Fruit fly (Drosophila melanogaster): ENCODE results near the gene CG1840.

Gene CG1840

dm6 chrX:11923698-11924097, 35.5 kb downstream of the CG1840 start:
- TF ChIP-seq sage (GFP tag; optimal IDR thresholded peaks at IDR 0.05): no peak
- TF ChIP-seq Rel (GFP tag; optimal IDR thresholded peaks at IDR 0.05): no peak
- peak; percentile 25 for TF ChIP-seq Rel (tag; optimal IDR thresholded peaks at IDR 0.05)

dm6 chrX:11924562-11924961, 36.4 kb downstream of the CG1840 start, which contains the start of gene Sclp:
Sclp (minus strand) TSS chrX:11924662.
- peak; percentile 34 for TF ChIP-seq HLH106 (tag; optimal IDR thresholded peaks at IDR 0.05)
- peak; percentile 10 for TF ChIP-seq Sp1 (GFP tag; optimal IDR thresholded peaks at IDR 0.05)
- no peak for TF ChIP-seq Rel (GFP tag; optimal IDR thresholded peaks at IDR 0.05)
- peak; percentile 1 for TF ChIP-seq Rel (tag; optimal IDR thresholded peaks at IDR 0.05)
- TF ChIP-seq pan (optimal IDR thresholded peaks at IDR 0.05): no peak
- TF ChIP-seq Jra (GFP tag; optimal IDR thresholded peaks at IDR 0.05): no peak

dm6 chrX:11925213-11925612, 37.1 kb downstream of the CG1840 start:
- TF ChIP-seq tai (GFP tag; optimal IDR thresholded peaks at IDR 0.05) (no peak), GATAd (GFP tag; optimal IDR thresholded peaks at IDR 0.05) (no peak), Mio (GFP tag; optimal IDR thresholded peaks at IDR 0.05) (no peak), dsf (GFP tag; optimal IDR thresholded peaks at IDR 0.05; ENCODE audit: borderline replicate concordance) (no peak), dl (GFP tag; optimal IDR thresholded peaks at IDR 0.05; ENCODE audit: insufficient read depth in 1 of 2, partially characterized antibody in 2 of 2) (no peak), fru (GFP tag; optimal IDR thresholded peaks at IDR 0.05) (peak; percentile 55), Jra (GFP tag; optimal IDR thresholded peaks at IDR 0.05) (no peak), brk (GFP tag; optimal IDR thresholded peaks at IDR 0.05) (peak; percentile 68), Hnf4 (GFP tag; optimal IDR thresholded peaks at IDR 0.05) (peak; percentile 59), Abd-B (GFP tag; optimal IDR thresholded peaks at IDR 0.05) (no peak), CG9705 (GFP tag; optimal IDR thresholded peaks at IDR 0.05) (peak; percentile 30), dmrt93B (GFP tag; optimal IDR thresholded peaks at IDR 0.05) (peak; percentile 47), foxo (GFP tag; optimal IDR thresholded peaks at IDR 0.05) (peak in 1 of 2 experiments; percentile 67), pan (optimal IDR thresholded peaks at IDR 0.05) (no peak), CG32264 (GFP tag; optimal IDR thresholded peaks at IDR 0.05) (peak; percentile 42), Vsx2 (GFP tag; optimal IDR thresholded peaks at IDR 0.05; ENCODE audit: partially characterized antibody) (no peak), Dfd (GFP tag; optimal IDR thresholded peaks at IDR 0.05) (no peak), Hr78 (GFP tag; optimal IDR thresholded peaks at IDR 0.05) (no peak), jim (GFP tag; optimal IDR thresholded peaks at IDR 0.05) (no peak), psq (GFP tag; optimal IDR thresholded peaks at IDR 0.05) (peak; percentile 29), HLH106 (tag; optimal IDR thresholded peaks at IDR 0.05) (peak; percentile 88), sv (GFP tag; optimal IDR thresholded peaks at IDR 0.05) (no peak), N (GFP tag; optimal IDR thresholded peaks at IDR 0.05) (no peak), woc (GFP tag; optimal IDR thresholded peaks at IDR 0.05) (peak; percentile 23), CrebA (GFP tag; optimal IDR thresholded peaks at IDR 0.05; ENCODE audit: borderline replicate concordance) (no peak), Myc (optimal IDR thresholded peaks at IDR 0.05) (no peak), Hr83 (GFP tag; optimal IDR thresholded peaks at IDR 0.05; ENCODE audit: poor library complexity, severe bottlenecking) (peak; percentile 2), Sp1 (GFP tag; optimal IDR thresholded peaks at IDR 0.05) (peak; percentile 75), br (GFP tag; optimal IDR thresholded peaks at IDR 0.05) (peak; percentile 19), ey (GFP tag; optimal IDR thresholded peaks at IDR 0.05) (peak; percentile 69), sage (GFP tag; optimal IDR thresholded peaks at IDR 0.05) (peak; percentile 60), rgr (GFP tag; optimal IDR thresholded peaks at IDR 0.05) (peak; percentile 68), Dif (GFP tag; optimal IDR thresholded peaks at IDR 0.05; ENCODE audit: partially characterized antibody) (no peak), lola (GFP tag; optimal IDR thresholded peaks at IDR 0.05) (no peak), usp (GFP tag; optimal IDR thresholded peaks at IDR 0.05) (no peak), h (GFP tag; optimal IDR thresholded peaks at IDR 0.05) (peak; percentile 80), OdsH (GFP tag; optimal IDR thresholded peaks at IDR 0.05) (peak; percentile 57), Rel (GFP tag; optimal IDR thresholded peaks at IDR 0.05) (no peak), Rel (tag; optimal IDR thresholded peaks at IDR 0.05) (peak; percentile 56)
